Fruit fly (Drosophila melanogaster) whole organism, prepupa: ENCODE measurements around the gene Art3.

Source experiments
- CG11902 ChIP-seq: fragments of 200-800 bp; sonication (Bioruptor generic); optimal IDR thresholded peaks from 3 replicates; lab custom pipeline; 2016; ENCODE audit warnings: missing biosample characterization, missing genetic modification characterization
- CG34406 ChIP-seq: fragments of 200-800 bp; sonication (Bioruptor generic); optimal IDR thresholded peaks from 3 replicates; lab custom pipeline; 2016; ENCODE audit warnings: missing biosample characterization, missing genetic modification characterization
- CG6276 ChIP-seq: fragments of 200-800 bp; sonication (Bioruptor generic); optimal IDR thresholded peaks from 2 replicates; lab custom pipeline; 2017; ENCODE audit warnings: missing biosample characterization, mild to moderate bottlenecking, missing genetic modification characterization
- Eip78C ChIP-seq: fragments of 200-800 bp; sonication (Bioruptor generic); peaks from one replicate; lab custom pipeline; 2016; ENCODE audit warnings: missing biosample characterization, missing genetic modification characterization
- Ets21C ChIP-seq: fragments of 200-800 bp; sonication (Bioruptor generic); optimal IDR thresholded peaks from 3 replicates; lab custom pipeline; 2016; ENCODE audit warnings: missing biosample characterization, missing genetic modification characterization
- Lpt ChIP-seq: fragments of 200-800 bp; sonication (Bioruptor generic); optimal IDR thresholded peaks from 3 replicates; lab custom pipeline; 2016; ENCODE audit warnings: missing biosample characterization, missing genetic modification characterization
- OdsH ChIP-seq: fragments of 200-800 bp; sonication (Bioruptor generic); optimal IDR thresholded peaks from 3 replicates; lab custom pipeline; 2016; ENCODE audit warnings: missing biosample characterization, missing genetic modification characterization
- achi ChIP-seq: fragments of 200-800 bp; sonication (Bioruptor generic); optimal IDR thresholded peaks from 3 replicates; lab custom pipeline; 2016; ENCODE audit warnings: missing biosample characterization, missing genetic modification characterization
- dac ChIP-seq: fragments of 200-800 bp; sonication (Bioruptor generic); optimal IDR thresholded peaks from 2 replicates; lab custom pipeline; 2017; ENCODE audit warnings: missing biosample characterization, mild to moderate bottlenecking, missing genetic modification characterization
- fd85E ChIP-seq: fragments of 200-800 bp; sonication (Bioruptor generic); optimal IDR thresholded peaks from 3 replicates; lab custom pipeline; 2016; ENCODE audit warnings: missing biosample characterization, missing genetic modification characterization
- net ChIP-seq: fragments of 200-800 bp; sonication (Bioruptor generic); optimal IDR thresholded peaks from 3 replicates; lab custom pipeline; 2016; ENCODE audit warnings: missing biosample characterization, missing genetic modification characterization

dm6 chr3R:15206273-15206672 lies 22.9 kb downstream of the Art3 start, which contains the start of gene Spn88Ea:
- TF ChIP-seq dac (no peak), CG34406 (no peak), OdsH (GFP tag; lab: Kevin White, UChicago) (no peak), CG6276 (GFP tag; lab: Kevin White, UChicago) (no peak), Lpt (GFP tag; lab: Kevin White, UChicago) (no peak), CG11902 (GFP tag; lab: Kevin White, UChicago) (no peak), net (GFP tag; lab: Kevin White, UChicago) (no peak), fd85E (GFP tag; lab: Kevin White, UChicago) (no peak), Eip78C (GFP tag; lab: Kevin White, UChicago) (peak; percentile 59), Ets21C (GFP tag; lab: Kevin White, UChicago) (no peak), achi (GFP tag; lab: Kevin White, UChicago) (no peak)
